Worm (Caenorhabditis elegans): ENCODE results near the gene his-3.

Gene his-3

ce11 chrV:16023051-16023450, 17.6 kb upstream of the his-3 start, which contains the start of gene cwc-15:
TSS of gene cwc-15 (plus strand) at chrV:16023351.
- TF ChIP-seq ceh-39 (tag; optimal IDR thresholded peaks at IDR 0.05) (no peak), flh-1 (GFP tag; optimal IDR thresholded peaks at IDR 0.05) (no peak), unc-62 (GFP tag; optimal IDR thresholded peaks at IDR 0.05) (no peak), lin-13 (tag; optimal IDR thresholded peaks at IDR 0.05) (no peak), mep-1 (tag; optimal IDR thresholded peaks at IDR 0.05) (no peak), M03D4.4 (tag; optimal IDR thresholded peaks at IDR 0.05) (no peak), ces-1 (GFP tag; optimal IDR thresholded peaks at IDR 0.05) (no peak), cnd-1 (tag; optimal IDR thresholded peaks at IDR 0.05) (no peak), lin-32 (GFP tag; optimal IDR thresholded peaks at IDR 0.05) (no peak), tbx-8 (GFP tag; optimal IDR thresholded peaks at IDR 0.05) (no peak), nhr-76 (tag; optimal IDR thresholded peaks at IDR 0.05) (no peak), nhr-28 (tag; optimal IDR thresholded peaks at IDR 0.05) (no peak)

- no peak for TF ChIP-seq sptf-1 (tag; optimal IDR thresholded peaks at IDR 0.05)
- no peak for TF ChIP-seq bed-3 (GFP tag; optimal IDR thresholded peaks at IDR 0.05)
- no peak for TF ChIP-seq ham-2 (GFP tag; optimal IDR thresholded peaks at IDR 0.05)
- TF ChIP-seq unc-120 (tag; optimal IDR thresholded peaks at IDR 0.05; ENCODE audit: poor library complexity, severe bottlenecking), result no peak
- TF ChIP-seq lin-13 (tag; optimal IDR thresholded peaks at IDR 0.05), result no peak
- no peak for TF ChIP-seq elt-1 (tag; optimal IDR thresholded peaks at IDR 0.05; ENCODE audit: borderline replicate concordance, insufficient read depth)
- no peak for TF ChIP-seq flh-1 (GFP tag; optimal IDR thresholded peaks at IDR 0.05)
- TF ChIP-seq zip-8 (tag; optimal IDR thresholded peaks at IDR 0.05), result no peak
- TF ChIP-seq mep-1 (tag; optimal IDR thresholded peaks at IDR 0.05), result no peak
- TF ChIP-seq ces-1 (GFP tag; optimal IDR thresholded peaks at IDR 0.05), result no peak
- no peak for TF ChIP-seq nhr-76 (tag; optimal IDR thresholded peaks at IDR 0.05)
- no peak for TF ChIP-seq pha-4 (tag; optimal IDR thresholded peaks at IDR 0.05)
- TF ChIP-seq nhr-2 (tag; optimal IDR thresholded peaks at IDR 0.05), result no peak
- no peak for TF ChIP-seq drap-1 (GFP tag; optimal IDR thresholded peaks at IDR 0.05)
- TF ChIP-seq ceh-43 (GFP tag; optimal IDR thresholded peaks at IDR 0.05), result no peak
Observed at ce11 chrV:16023559-16023958, 17.0 kb upstream of the his-3 start.

ce11 chrV:16024300-16024699, 16.3 kb upstream of the his-3 start, which contains the start of gene T10C6.6:
TSS of gene T10C6.6 (plus strand) at chrV:16024326.
- no peak for TF ChIP-seq unc-39 (tag; optimal IDR thresholded peaks at IDR 0.05)
- no peak for TF ChIP-seq mls-2 (tag; optimal IDR thresholded peaks at IDR 0.05)
- TF ChIP-seq nhr-237 (tag; optimal IDR thresholded peaks at IDR 0.05), result no peak
- TF ChIP-seq sem-2 (GFP tag; optimal IDR thresholded peaks at IDR 0.05), result no peak
- no peak for TF ChIP-seq ceh-39 (tag; optimal IDR thresholded peaks at IDR 0.05)
- TF ChIP-seq ceh-83 (GFP tag; optimal IDR thresholded peaks at IDR 0.05), result no peak
- TF ChIP-seq hlh-1 (tag; optimal IDR thresholded peaks at IDR 0.05), result no peak
- TF ChIP-seq mab-5 (tag; optimal IDR thresholded peaks at IDR 0.05), result no peak
- TF ChIP-seq nhr-2 (tag; optimal IDR thresholded peaks at IDR 0.05), result no peak
- TF ChIP-seq elt-1 (tag; optimal IDR thresholded peaks at IDR 0.05; ENCODE audit: borderline replicate concordance, insufficient read depth), result no peak
- no peak for TF ChIP-seq cnd-1 (tag; optimal IDR thresholded peaks at IDR 0.05)

- TF ChIP-seq sptf-1 (tag; optimal IDR thresholded peaks at IDR 0.05), result no peak
- no peak for TF ChIP-seq ceh-83 (GFP tag; optimal IDR thresholded peaks at IDR 0.05)
- TF ChIP-seq flh-1 (GFP tag; optimal IDR thresholded peaks at IDR 0.05), result no peak
- no peak for TF ChIP-seq mls-2 (tag; optimal IDR thresholded peaks at IDR 0.05)
- TF ChIP-seq blmp-1 (tag; optimal IDR thresholded peaks at IDR 0.05), result no peak
- no peak for TF ChIP-seq nhr-12 (tag; optimal IDR thresholded peaks at IDR 0.05)
- TF ChIP-seq ceh-39 (tag; optimal IDR thresholded peaks at IDR 0.05), result no peak
- TF ChIP-seq mab-5 (tag; optimal IDR thresholded peaks at IDR 0.05), result no peak
- TF ChIP-seq nhr-2 (tag; optimal IDR thresholded peaks at IDR 0.05), result no peak
- no peak for TF ChIP-seq pha-4 (tag; optimal IDR thresholded peaks at IDR 0.05)
- no peak for TF ChIP-seq snpc-4 (tag; optimal IDR thresholded peaks at IDR 0.05)
- TF ChIP-seq unc-120 (tag; optimal IDR thresholded peaks at IDR 0.05; ENCODE audit: poor library complexity, severe bottlenecking), result no peak
- TF ChIP-seq elt-1 (tag; optimal IDR thresholded peaks at IDR 0.05; ENCODE audit: borderline replicate concordance, insufficient read depth), result no peak
Observed at ce11 chrV:16024917-16025316, 15.7 kb upstream of the his-3 start.

ce11 chrV:16029237-16029636, 11.4 kb upstream of the his-3 start:
- no peak for TF ChIP-seq nhr-2 (tag; optimal IDR thresholded peaks at IDR 0.05)
- no peak for TF ChIP-seq ces-1 (GFP tag; optimal IDR thresholded peaks at IDR 0.05)
- TF ChIP-seq lsy-2 (tag; optimal IDR thresholded peaks at IDR 0.05), result no peak
- TF ChIP-seq snpc-4 (tag; optimal IDR thresholded peaks at IDR 0.05), result no peak
- no peak for TF ChIP-seq nhr-28 (tag; optimal IDR thresholded peaks at IDR 0.05)
